Fruit fly (Drosophila melanogaster) whole organism, adult: Measurements from ENCODE around the gene soti.

ENCODE experiments used
- CG11617 ChIP-seq: fragments of 200-800 bp; sonication (Bioruptor generic); optimal IDR thresholded peaks from 2 replicates; lab custom pipeline; 2017; ENCODE audit warnings: mild to moderate bottlenecking, missing biosample characterization, missing genetic modification reagents, missing genetic modification characterization
- CG1620 ChIP-seq: fragments of 200-800 bp; sonication (Bioruptor generic); optimal IDR thresholded peaks from 2 replicates; lab custom pipeline; 2016; ENCODE audit warnings: missing biosample characterization, missing genetic modification characterization
- CG33017 ChIP-seq: fragments of 200-800 bp; sonication (Bioruptor generic); optimal IDR thresholded peaks from 2 replicates; lab custom pipeline; 2018; ENCODE audit warnings: missing biosample characterization, mild to moderate bottlenecking, missing genetic modification characterization, moderate library complexity
- CG5204 ChIP-seq: fragments of 200-800 bp; sonication (Bioruptor generic); optimal IDR thresholded peaks from 2 replicates; lab custom pipeline; 2016; ENCODE audit warnings: missing biosample characterization, missing genetic modification characterization
- CG7045 ChIP-seq: fragments of 200-800 bp; sonication (Bioruptor generic); optimal IDR thresholded peaks from 2 replicates; lab custom pipeline; 2017; ENCODE audit warnings: missing biosample characterization, mild to moderate bottlenecking, missing genetic modification characterization
- CG7101 ChIP-seq: fragments of 200-800 bp; sonication (Bioruptor generic); optimal IDR thresholded peaks from 2 replicates; lab custom pipeline; 2018; ENCODE audit warnings: missing biosample characterization, mild to moderate bottlenecking, missing genetic modification characterization, moderate library complexity
- Crg-1 ChIP-seq: fragments of 200-800 bp; sonication (Bioruptor generic); optimal IDR thresholded peaks from 2 replicates; lab custom pipeline; 2016; ENCODE audit warnings: missing biosample characterization, missing genetic modification characterization
- Hr96 ChIP-seq: fragments of 200-800 bp; sonication (Bioruptor generic); optimal IDR thresholded peaks from 2 replicates; lab custom pipeline; 2016; ENCODE audit warnings: missing biosample characterization, missing genetic modification characterization
- Mnt ChIP-seq: fragments of 200-800 bp; sonication (Bioruptor generic); optimal IDR thresholded peaks from 2 replicates; lab custom pipeline; 2016; ENCODE audit warnings: missing biosample characterization, mild to moderate bottlenecking, missing genetic modification characterization
- ovo ChIP-seq: fragments of 200-800 bp; sonication (Bioruptor generic); optimal IDR thresholded peaks from 2 replicates; lab custom pipeline; 2016; ENCODE audit warnings: missing biosample characterization, missing genetic modification characterization
- tj ChIP-seq: fragments of 200-800 bp; sonication (Bioruptor generic); optimal IDR thresholded peaks from 3 replicates; lab custom pipeline; 2017; ENCODE audit warnings: missing biosample characterization, mild to moderate bottlenecking, missing genetic modification characterization, moderate library complexity
- toe ChIP-seq: fragments of 200-800 bp; sonication (Bioruptor generic); optimal IDR thresholded peaks from 2 replicates; lab custom pipeline; 2016; ENCODE audit warnings: missing biosample characterization, missing genetic modification characterization

The soti gene

DNA sequence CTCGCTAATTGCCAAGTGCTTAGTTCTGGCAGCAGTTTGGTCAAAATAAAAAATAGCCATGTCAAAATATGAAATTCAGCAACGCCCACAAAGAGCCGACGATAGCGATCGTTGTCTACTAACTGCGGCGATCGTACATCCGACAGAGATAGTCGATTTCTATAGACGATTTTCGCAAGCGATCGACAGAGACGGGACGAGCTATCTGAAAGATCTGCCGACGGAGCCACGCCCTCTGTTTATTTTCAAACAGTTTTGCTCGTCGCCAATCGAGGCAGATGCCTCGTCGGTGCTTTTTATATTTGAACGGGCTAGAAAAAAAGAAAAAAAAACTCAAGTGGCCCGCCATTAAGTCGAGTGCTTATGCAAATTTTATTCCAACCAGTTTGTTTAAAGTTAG is 46.0 kb downstream of the soti start:
- TF ChIP-seq tj (peak; percentile 49), toe (GFP tag; lab: Kevin White, UChicago) (no peak)

DNA sequence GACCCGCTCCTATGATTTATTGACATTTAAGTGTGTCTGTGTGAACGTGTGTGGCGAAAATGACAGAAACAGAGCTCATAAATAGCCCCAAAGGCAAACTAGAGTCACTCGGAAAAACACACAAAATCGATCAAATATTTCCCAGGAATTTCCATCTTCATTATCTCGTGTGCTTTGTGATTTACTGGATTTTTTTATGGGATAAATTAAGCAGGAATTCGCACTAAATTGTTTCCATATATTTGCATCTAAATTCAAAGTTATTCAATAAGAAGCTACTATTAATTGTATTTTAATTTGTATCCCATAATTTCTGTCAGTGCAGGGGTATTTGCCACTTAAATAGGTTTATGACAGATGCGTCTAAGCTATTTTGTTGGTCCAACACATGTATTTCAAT is 48.8 kb downstream of the soti start:
- TF ChIP-seq Crg-1 (GFP tag; lab: Kevin White, UChicago) = no peak
- no peak for TF ChIP-seq CG1620 (GFP tag; lab: Kevin White, UChicago)
- TF ChIP-seq Mnt (GFP tag; lab: Kevin White, UChicago) = no peak
- TF ChIP-seq CG33017 (tag; lab: Kevin White, UChicago) = no peak
- TF ChIP-seq tj = no peak
- no peak for TF ChIP-seq CG7045 (GFP tag; lab: Kevin White, UChicago)
- TF ChIP-seq CG11617 (GFP tag; lab: Kevin White, UChicago) = no peak

DNA sequence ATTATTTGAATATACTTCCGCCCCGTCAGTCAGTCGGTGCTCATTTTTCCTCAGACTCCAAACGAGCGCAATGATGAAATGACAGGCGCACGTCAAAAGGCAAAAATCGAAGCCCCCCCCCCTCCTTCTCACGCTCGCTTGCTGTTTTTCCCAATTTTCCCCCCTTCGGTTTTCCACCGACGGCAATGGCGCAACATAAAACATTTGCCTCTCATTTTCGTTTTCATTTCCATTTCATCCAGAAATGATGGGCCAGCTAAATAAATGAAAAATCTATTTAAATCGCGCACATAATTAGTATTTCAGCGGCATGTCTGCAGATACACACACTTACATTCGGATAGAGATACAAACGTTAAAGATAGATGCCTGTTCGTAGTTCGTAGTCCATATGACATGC is 50.0 kb downstream of the soti start:
- TF ChIP-seq CG33017 (tag; lab: Kevin White, UChicago) (no peak), Hr96 (GFP tag; lab: Kevin White, UChicago) (no peak), Crg-1 (GFP tag; lab: Kevin White, UChicago) (no peak), CG5204 (GFP tag; lab: Kevin White, UChicago) (no peak), CG7101 (tag; lab: Kevin White, UChicago) (no peak), ovo (GFP tag; lab: Kevin White, UChicago) (no peak)
